Fruit fly (Drosophila melanogaster) Kc167 (cell line): ENCODE results near the gene m.

Source experiments
- Myc ChIP-seq: fragments of >200 bp; optimal IDR thresholded peaks from 2 replicates; lab custom pipeline; 2017; ENCODE audit warnings: missing external identifiers
- insv ChIP-seq: fragments of >200 bp; optimal IDR thresholded peaks from 3 replicates; lab custom pipeline; 2018; ENCODE audit warnings: missing external identifiers

DNA sequence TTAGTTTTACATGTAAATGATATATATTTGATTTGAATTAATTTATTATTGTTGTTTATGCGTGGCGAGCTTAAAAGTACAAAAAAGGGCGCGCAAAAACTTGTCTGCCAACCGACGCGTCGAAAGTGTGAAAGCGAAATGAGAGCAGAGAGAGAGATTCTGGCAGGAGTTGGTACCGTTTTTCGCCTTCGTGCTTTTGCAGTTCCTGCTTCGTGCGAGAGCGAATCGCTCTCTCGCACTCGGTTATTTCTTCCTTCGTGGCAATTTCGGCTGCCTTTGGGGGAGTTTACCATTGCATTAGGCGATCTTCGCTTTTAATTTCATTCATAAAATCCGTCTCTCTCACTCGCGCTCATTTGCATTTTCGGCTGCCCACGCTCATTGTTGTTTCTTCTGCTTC, 25.1 kb upstream of the m start, which contains the start of gene inaF-D:
- no peak for TF ChIP-seq insv (lab: Kevin White, UChicago)
- no peak for TF ChIP-seq Myc (lab: Kevin White, UChicago)
